Worm (Caenorhabditis elegans) whole organism, early embryonic: ENCODE data around the gene T03F6.6.

Source experiments
- B0310.2 ChIP-seq: sonication (generic microtip); optimal IDR thresholded peaks from 2 replicates; lab custom pipeline; 2016; ENCODE audit warnings: mild to moderate bottlenecking, missing genetic modification characterization, missing compliant biosample characterization
- F13C5.2 ChIP-seq: sonication (generic microtip); optimal IDR thresholded peaks from 2 replicates; lab custom pipeline; 2017; ENCODE audit warnings: mild to moderate bottlenecking, missing genetic modification characterization, inconsistent platforms, missing compliant biosample characterization
- ama-1 ChIP-seq: fragments of 150-350 bp; optimal IDR thresholded peaks from 2 replicates; lab custom pipeline; 2014
- ceh-36 ChIP-seq: sonication (generic microtip); optimal IDR thresholded peaks from 2 replicates; lab custom pipeline; 2016; ENCODE audit warnings: missing genetic modification characterization, inconsistent platforms, missing compliant biosample characterization
- flt-1 ChIP-seq: fragments of 200-800 bp; sonication (Bioruptor generic); IDR thresholded peaks from 2 replicates; pipeline ENCODE4 v1.3.6; 2022; ENCODE audit warnings: missing genetic modification characterization, missing compliant biosample characterization
- hmbx-1 ChIP-seq: sonication (generic microtip); optimal IDR thresholded peaks from 2 replicates; lab custom pipeline; 2016; ENCODE audit warnings: mild to moderate bottlenecking, missing genetic modification characterization, missing compliant biosample characterization
- hmg-4 ChIP-seq: fragments of 200-800 bp; sonication (Bioruptor generic); optimal IDR thresholded peaks from 2 replicates; lab custom pipeline; 2018; ENCODE audit warnings: mild to moderate bottlenecking, missing genetic modification characterization, missing compliant biosample characterization
- hnd-1 ChIP-seq: sonication (generic microtip); optimal IDR thresholded peaks from 2 replicates; lab custom pipeline; 2016; ENCODE audit warnings: missing genetic modification characterization, missing compliant biosample characterization
- pes-1 ChIP-seq: fragments of 200-800 bp; sonication (Bioruptor generic); IDR thresholded peaks from 2 replicates; pipeline ENCODE4 v1.3.6; 2022; ENCODE audit warnings: missing genetic modification reagents, missing genetic modification characterization, missing compliant biosample characterization
- sea-1 ChIP-seq: fragments of 200-800 bp; sonication (Bioruptor generic); conservative IDR thresholded peaks from 2 replicates; pipeline ENCODE4 v1.3.6; 2022; ENCODE audit warnings: missing genetic modification characterization, missing compliant biosample characterization
- tbx-37 ChIP-seq: fragments of 200-800 bp; sonication (Bioruptor generic); conservative IDR thresholded peaks from 2 replicates; pipeline ENCODE4 v1.3.6; 2022; ENCODE audit warnings: missing genetic modification reagents, missing genetic modification characterization, missing compliant biosample characterization
- tra-4 ChIP-seq: sonication (generic microtip); optimal IDR thresholded peaks from 2 replicates; lab custom pipeline; 2017; ENCODE audit warnings: missing genetic modification characterization, missing compliant biosample characterization

ce11 chrIII:13426036-13426435, 45.9 kb upstream of the T03F6.6 start, which contains the start of gene cope-1:
- TF ChIP-seq pes-1 (GFP tag; lab: Robert Waterston, UW), result no peak
- TF ChIP-seq ceh-36 (tag; lab: Kevin White, UChicago), result no peak
- TF ChIP-seq ama-1 (lab: Kevin White, UChicago), result no peak
- TF ChIP-seq hnd-1 (tag; lab: Kevin White, UChicago), result no peak
- no peak for TF ChIP-seq hmbx-1 (tag; lab: Kevin White, UChicago)
- no peak for TF ChIP-seq B0310.2
- TF ChIP-seq hmg-4 (GFP tag; lab: Kevin White, UChicago), result no peak
- no peak for TF ChIP-seq tra-4 (tag; lab: Kevin White, UChicago)
- no peak for TF ChIP-seq sea-1 (GFP tag; lab: Robert Waterston, UW)
- TF ChIP-seq F13C5.2, result no peak
- no peak for TF ChIP-seq tbx-37 (GFP tag; lab: Robert Waterston, UW)
- TF ChIP-seq flt-1, result no peak
